Worm (Caenorhabditis elegans) whole organism, late embryonic: ENCODE measurements around the gene M28.8.
A peak's percentile ranks its signal among the peaks of the same experiment; 100 is the strongest.

ENCODE experiments used
- C08G9.2 ChIP-seq: sonication (generic microtip); optimal IDR thresholded peaks from 2 replicates; lab custom pipeline; 2016; ENCODE audit warnings: mild to moderate bottlenecking, missing genetic modification characterization, moderate library complexity, missing compliant biosample characterization
- F13H6.1 ChIP-seq: sonication (generic microtip); optimal IDR thresholded peaks from 2 replicates; lab custom pipeline; 2016; ENCODE audit warnings: missing genetic modification characterization, missing compliant biosample characterization
- T23F11.4 ChIP-seq: fragments of 200-800 bp; sonication (Bioruptor generic); optimal IDR thresholded peaks from 2 replicates; lab custom pipeline; 2018; ENCODE audit warnings: mild to moderate bottlenecking, missing genetic modification characterization, missing compliant biosample characterization
- Y22D7AL.16 ChIP-seq: sonication (generic microtip); optimal IDR thresholded peaks from 2 replicates; lab custom pipeline; 2016; ENCODE audit warnings: missing genetic modification characterization, missing compliant biosample characterization
- ama-1 ChIP-seq: fragments of 150-350 bp; optimal IDR thresholded peaks from 2 replicates; lab custom pipeline; 2014
- ceh-14 ChIP-seq: sonication (generic microtip); optimal IDR thresholded peaks from 2 replicates; lab custom pipeline; 2016; ENCODE audit warnings: missing genotype, missing genetic modification characterization, missing compliant biosample characterization
- ceh-2 ChIP-seq: sonication (generic microtip); optimal IDR thresholded peaks from 2 replicates; lab custom pipeline; 2016; ENCODE audit warnings: missing genotype, missing genetic modification characterization, missing compliant biosample characterization
- ceh-30 ChIP-seq: fragments of 150-350 bp; optimal IDR thresholded peaks from 2 replicates; lab custom pipeline; 2014; ENCODE audit warnings: missing biosample characterization, missing genetic modification characterization
- ceh-31 ChIP-seq: sonication (generic microtip); optimal IDR thresholded peaks from 2 replicates; lab custom pipeline; 2016; ENCODE audit warnings: missing genetic modification characterization, missing compliant biosample characterization
- ceh-45 ChIP-seq: fragments of 200-800 bp; sonication (Bioruptor generic); IDR thresholded peaks from 2 replicates; pipeline ENCODE4 v1.3.6; 2022; ENCODE audit warnings: missing genetic modification reagents, missing genetic modification characterization, missing compliant biosample characterization
- ceh-48 ChIP-seq: sonication (generic microtip); optimal IDR thresholded peaks from 2 replicates; lab custom pipeline; 2016; ENCODE audit warnings: missing genetic modification characterization, inconsistent platforms, missing compliant biosample characterization
- ceh-6 ChIP-seq: fragments of 200-800 bp; sonication (Bioruptor generic); optimal IDR thresholded peaks from 2 replicates; lab custom pipeline; 2018; ENCODE audit warnings: mild to moderate bottlenecking, missing genetic modification characterization, missing compliant biosample characterization
- ceh-9 ChIP-seq: sonication (generic microtip); optimal IDR thresholded peaks from 2 replicates; lab custom pipeline; 2016; ENCODE audit warnings: mild to moderate bottlenecking, missing genetic modification characterization, inconsistent platforms, missing compliant biosample characterization
- dmd-4 ChIP-seq: sonication (generic microtip); optimal IDR thresholded peaks from 2 replicates; lab custom pipeline; 2016; ENCODE audit warnings: borderline replicate concordance, missing genetic modification characterization, missing compliant biosample characterization
- elt-2 ChIP-seq: sonication (generic microtip); optimal IDR thresholded peaks from 2 replicates; lab custom pipeline; 2016; ENCODE audit warnings: missing genetic modification reagents, missing genetic modification characterization, missing compliant biosample characterization
- elt-4 ChIP-seq: sonication (generic microtip); optimal IDR thresholded peaks from 2 replicates; lab custom pipeline; 2016; ENCODE audit warnings: missing genetic modification characterization, missing compliant biosample characterization
- ets-4 ChIP-seq: sonication (generic microtip); optimal IDR thresholded peaks from 2 replicates; lab custom pipeline; 2016; ENCODE audit warnings: missing genetic modification characterization, missing compliant biosample characterization
- fkh-10 ChIP-seq: fragments of 150-350 bp; optimal IDR thresholded peaks from 2 replicates; lab custom pipeline; 2014; ENCODE audit warnings: missing biosample characterization, missing genetic modification reagents, missing genetic modification characterization
- fkh-6 ChIP-seq: sonication (generic microtip); optimal IDR thresholded peaks from 2 replicates; lab custom pipeline; 2016; ENCODE audit warnings: missing genetic modification characterization, missing compliant biosample characterization
- gmeb-2 ChIP-seq: sonication (generic microtip); optimal IDR thresholded peaks from 2 replicates; lab custom pipeline; 2016; ENCODE audit warnings: missing genetic modification characterization, inconsistent platforms, missing compliant biosample characterization
- hlh-13 ChIP-seq: fragments of 200-800 bp; sonication (Bioruptor generic); optimal IDR thresholded peaks from 2 replicates; lab custom pipeline; 2018; ENCODE audit warnings: mild to moderate bottlenecking, missing genetic modification characterization, missing compliant biosample characterization
- hlh-15 ChIP-seq: sonication (generic microtip); optimal IDR thresholded peaks from 2 replicates; lab custom pipeline; 2016; ENCODE audit warnings: missing genetic modification characterization, missing compliant biosample characterization
- hlh-30 ChIP-seq: sonication (generic microtip); optimal IDR thresholded peaks from 2 replicates; lab custom pipeline; 2017; ENCODE audit warnings: antibody characterized with exemption, missing genetic modification characterization, missing compliant biosample characterization; ENCODE audit not compliant: insufficient read depth
- hlh-6 ChIP-seq: sonication (generic microtip); optimal IDR thresholded peaks from 2 replicates; lab custom pipeline; 2016; ENCODE audit warnings: missing genotype, missing genetic modification characterization, missing compliant biosample characterization
- hlh-8 ChIP-seq: sonication (generic microtip); optimal IDR thresholded peaks from 2 replicates; lab custom pipeline; 2016; ENCODE audit warnings: missing genotype, missing genetic modification characterization, missing compliant biosample characterization
- lim-6 ChIP-seq: sonication (generic microtip); optimal IDR thresholded peaks from 2 replicates; lab custom pipeline; 2016; ENCODE audit warnings: missing genetic modification characterization, missing compliant biosample characterization
- madf-2 ChIP-seq: sonication (generic microtip); optimal IDR thresholded peaks from 2 replicates; lab custom pipeline; 2017; ENCODE audit warnings: missing genetic modification characterization, missing compliant biosample characterization
- nfya-1 ChIP-seq: sonication (generic microtip); optimal IDR thresholded peaks from 2 replicates; lab custom pipeline; 2017; ENCODE audit warnings: missing genetic modification characterization, mild to moderate bottlenecking, missing compliant biosample characterization, antibody characterized with exemption, moderate library complexity
- nhr-232 ChIP-seq: sonication (generic microtip); optimal IDR thresholded peaks from 2 replicates; lab custom pipeline; 2016; ENCODE audit warnings: missing genetic modification characterization, missing compliant biosample characterization
- npax-4 ChIP-seq: sonication (generic microtip); optimal IDR thresholded peaks from 2 replicates; lab custom pipeline; 2016; ENCODE audit warnings: missing genetic modification characterization, missing compliant biosample characterization
- odd-2 ChIP-seq: sonication (generic microtip); optimal IDR thresholded peaks from 2 replicates; lab custom pipeline; 2017; ENCODE audit warnings: antibody characterized with exemption, mild to moderate bottlenecking, missing genetic modification characterization, missing compliant biosample characterization
- pag-3 ChIP-seq: sonication (generic microtip); optimal IDR thresholded peaks from 2 replicates; lab custom pipeline; 2016; ENCODE audit warnings: missing compliant biosample characterization, missing genetic modification characterization, borderline replicate concordance
- pros-1 ChIP-seq: fragments of 150-350 bp; optimal IDR thresholded peaks from 2 replicates; lab custom pipeline; 2014; ENCODE audit warnings: missing biosample characterization, missing genetic modification reagents, missing genetic modification characterization
- rnt-1 ChIP-seq: sonication (generic microtip); optimal IDR thresholded peaks from 2 replicates; lab custom pipeline; 2016; ENCODE audit warnings: missing genetic modification characterization, missing compliant biosample characterization
- sox-2 ChIP-seq: fragments of 200-800 bp; sonication (Bioruptor generic); IDR thresholded peaks from 2 replicates; pipeline ENCODE4 v1.3.6; 2022; ENCODE audit warnings: missing genetic modification reagents, missing genetic modification characterization, missing compliant biosample characterization
- sox-4 ChIP-seq: sonication (generic microtip); optimal IDR thresholded peaks from 2 replicates; lab custom pipeline; 2017; ENCODE audit warnings: mild to moderate bottlenecking, missing genetic modification characterization, inconsistent platforms, missing compliant biosample characterization
- tbx-2 ChIP-seq: sonication (generic microtip); optimal IDR thresholded peaks from 2 replicates; lab custom pipeline; 2016; ENCODE audit warnings: missing genetic modification characterization, missing compliant biosample characterization
- tbx-7 ChIP-seq: sonication (generic microtip); optimal IDR thresholded peaks from 2 replicates; lab custom pipeline; 2016; ENCODE audit warnings: missing genotype, missing genetic modification characterization, missing compliant biosample characterization
- ttx-3 ChIP-seq: sonication (generic microtip); optimal IDR thresholded peaks from 2 replicates; lab custom pipeline; 2016; ENCODE audit warnings: missing genetic modification reagents, missing genetic modification characterization, missing compliant biosample characterization
- unc-42 ChIP-seq: sonication (generic microtip); optimal IDR thresholded peaks from 2 replicates; lab custom pipeline; 2016; ENCODE audit warnings: missing genotype, missing genetic modification characterization, missing compliant biosample characterization
- unc-55 ChIP-seq: sonication (generic microtip); optimal IDR thresholded peaks from 2 replicates; lab custom pipeline; 2017; ENCODE audit warnings: missing biosample characterization, missing genetic modification reagents, missing genetic modification characterization
- unc-86 ChIP-seq: sonication (generic microtip); optimal IDR thresholded peaks from 2 replicates; lab custom pipeline; 2016; ENCODE audit warnings: missing genetic modification characterization, missing compliant biosample characterization
- zip-5 ChIP-seq: sonication (generic microtip); optimal IDR thresholded peaks from 2 replicates; lab custom pipeline; 2016; ENCODE audit warnings: missing genetic modification characterization, missing compliant biosample characterization
- ztf-16 ChIP-seq: sonication (generic microtip); optimal IDR thresholded peaks from 2 replicates; lab custom pipeline; 2017; ENCODE audit warnings: missing genetic modification characterization, missing compliant biosample characterization

M28.8 gene

ce11 chrII:10661448-10662064 is 33.5 kb downstream of the M28.8 start:
- no peak for TF ChIP-seq hlh-30
- TF ChIP-seq fkh-6 = no peak
- TF ChIP-seq gmeb-2 (tag; lab: Kevin White, UChicago) = no peak
- no peak for TF ChIP-seq sox-2 (GFP tag; lab: Robert Waterston, UW)
- no peak for TF ChIP-seq rnt-1 (tag; lab: Kevin White, UChicago)
- TF ChIP-seq ttx-3 = no peak
- TF ChIP-seq ceh-30 (tag; lab: Kevin White, UChicago) = no peak
- TF ChIP-seq ztf-16 (tag; lab: Kevin White, UChicago) = no peak

- TF ChIP-seq tbx-2 (tag; lab: Kevin White, UChicago) = no peak
- no peak for TF ChIP-seq pag-3 (tag; lab: Kevin White, UChicago)
- no peak for TF ChIP-seq ceh-45 (GFP tag; lab: Robert Waterston, UW)
- TF ChIP-seq hlh-8 = no peak
- no peak for TF ChIP-seq hlh-13
- no peak for TF ChIP-seq ama-1
- no peak for TF ChIP-seq unc-86
- TF ChIP-seq ttx-3 = no peak
- TF ChIP-seq ceh-9 (tag; lab: Kevin White, UChicago) = no peak
- no peak for TF ChIP-seq pros-1 (tag; lab: Kevin White, UChicago)
- TF ChIP-seq npax-4 = no peak
- no peak for TF ChIP-seq odd-2 (tag; lab: Kevin White, UChicago)
- no peak for TF ChIP-seq ztf-16 (tag; lab: Kevin White, UChicago)
- no peak for TF ChIP-seq ceh-14
- no peak for TF ChIP-seq Y22D7AL.16
- TF ChIP-seq zip-5 (tag; lab: Kevin White, UChicago) = no peak
- TF ChIP-seq ceh-30 (tag; lab: Kevin White, UChicago) = no peak
- TF ChIP-seq unc-55 (GFP tag; lab: Kevin White, UChicago) = no peak
- TF ChIP-seq ceh-31 (tag; lab: Kevin White, UChicago) = no peak
- TF ChIP-seq rnt-1 (tag; lab: Kevin White, UChicago) = no peak
These were observed 34.2 kb downstream of the M28.8 start for ce11 chrII:10662279-10662678.

ce11 chrII:10662698-10663097 is 34.6 kb downstream of the M28.8 start, which contains the start of gene D2089.8:
TSS of gene D2089.8 (minus strand) at chrII:10662781.
- TF ChIP-seq ceh-14 = peak; percentile 34
- TF ChIP-seq unc-42 (tag; lab: Kevin White, UChicago) = peak; percentile 43
- peak; percentile 4 for TF ChIP-seq ceh-48 (tag; lab: Kevin White, UChicago)
- TF ChIP-seq sox-4 = no peak
- TF ChIP-seq ets-4 (tag; lab: Kevin White, UChicago) = no peak
- no peak for TF ChIP-seq elt-2 (tag; lab: Kevin White, UChicago)
- TF ChIP-seq madf-2 (tag; lab: Kevin White, UChicago) = no peak
- no peak for TF ChIP-seq fkh-10 (GFP tag; lab: Kevin White, UChicago)
- TF ChIP-seq C08G9.2 = no peak

DNA sequence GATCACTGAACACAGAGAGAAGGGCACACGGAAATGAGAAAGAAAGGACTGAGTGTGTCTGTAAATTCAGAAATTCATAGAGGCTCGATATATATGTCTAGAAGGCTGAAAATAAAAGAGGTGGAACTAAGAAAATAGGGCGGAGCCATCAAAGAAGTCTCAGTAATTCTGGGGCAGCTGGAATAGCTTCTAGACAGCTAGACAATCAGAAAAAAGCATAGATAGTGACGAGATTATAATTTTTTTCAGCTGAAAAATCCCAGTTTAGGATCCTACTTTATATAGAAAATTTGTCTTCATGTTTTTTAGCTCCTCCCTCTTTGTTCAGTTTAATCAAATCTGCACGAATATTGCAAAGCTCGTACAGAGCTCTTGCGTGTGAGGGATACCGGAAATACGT is 37.0 kb downstream of the M28.8 start, which contains the start of gene D2089.3:
Gene D2089.3 (minus strand): TSS at position 101 of the 400 bp plus-strand sequence.
- no peak for TF ChIP-seq dmd-4 (tag; lab: Kevin White, UChicago)
- no peak for TF ChIP-seq ceh-2 (tag; lab: Kevin White, UChicago)
- TF ChIP-seq ets-4 (tag; lab: Kevin White, UChicago) = no peak
- TF ChIP-seq sox-4 = no peak
- TF ChIP-seq unc-42 (tag; lab: Kevin White, UChicago) = no peak
- TF ChIP-seq ceh-6 (GFP tag; lab: Kevin White, UChicago) = no peak
- TF ChIP-seq nfya-1 (tag; lab: Kevin White, UChicago) = no peak
- TF ChIP-seq ceh-45 (GFP tag; lab: Robert Waterston, UW) = no peak
- no peak for TF ChIP-seq sox-2 (GFP tag; lab: Robert Waterston, UW)
- no peak for TF ChIP-seq pag-3 (tag; lab: Kevin White, UChicago)
- TF ChIP-seq ztf-16 (tag; lab: Kevin White, UChicago) = no peak
- no peak for TF ChIP-seq elt-4 (tag; lab: Kevin White, UChicago)
- TF ChIP-seq nhr-232 = no peak
- TF ChIP-seq lim-6 (tag; lab: Kevin White, UChicago) = no peak
- no peak for TF ChIP-seq tbx-7 (tag; lab: Kevin White, UChicago)
- TF ChIP-seq hlh-15 = no peak
- no peak for TF ChIP-seq hlh-6 (tag; lab: Kevin White, UChicago)
- TF ChIP-seq ceh-14 = no peak
- no peak for TF ChIP-seq F13H6.1 (tag; lab: Kevin White, UChicago)
- no peak for TF ChIP-seq T23F11.4 (GFP tag; lab: Kevin White, UChicago)
